Fruit fly (Drosophila melanogaster) whole organism, adult: ENCODE measurements around the gene Eip63F-1.

Source experiments
- CG5204 ChIP-seq: fragments of 200-800 bp; sonication (Bioruptor generic); optimal IDR thresholded peaks from 2 replicates; lab custom pipeline; 2016; ENCODE audit warnings: missing biosample characterization, missing genetic modification characterization
- tj ChIP-seq: fragments of 200-800 bp; sonication (Bioruptor generic); optimal IDR thresholded peaks from 3 replicates; lab custom pipeline; 2017; ENCODE audit warnings: missing biosample characterization, mild to moderate bottlenecking, missing genetic modification characterization, moderate library complexity

DNA sequence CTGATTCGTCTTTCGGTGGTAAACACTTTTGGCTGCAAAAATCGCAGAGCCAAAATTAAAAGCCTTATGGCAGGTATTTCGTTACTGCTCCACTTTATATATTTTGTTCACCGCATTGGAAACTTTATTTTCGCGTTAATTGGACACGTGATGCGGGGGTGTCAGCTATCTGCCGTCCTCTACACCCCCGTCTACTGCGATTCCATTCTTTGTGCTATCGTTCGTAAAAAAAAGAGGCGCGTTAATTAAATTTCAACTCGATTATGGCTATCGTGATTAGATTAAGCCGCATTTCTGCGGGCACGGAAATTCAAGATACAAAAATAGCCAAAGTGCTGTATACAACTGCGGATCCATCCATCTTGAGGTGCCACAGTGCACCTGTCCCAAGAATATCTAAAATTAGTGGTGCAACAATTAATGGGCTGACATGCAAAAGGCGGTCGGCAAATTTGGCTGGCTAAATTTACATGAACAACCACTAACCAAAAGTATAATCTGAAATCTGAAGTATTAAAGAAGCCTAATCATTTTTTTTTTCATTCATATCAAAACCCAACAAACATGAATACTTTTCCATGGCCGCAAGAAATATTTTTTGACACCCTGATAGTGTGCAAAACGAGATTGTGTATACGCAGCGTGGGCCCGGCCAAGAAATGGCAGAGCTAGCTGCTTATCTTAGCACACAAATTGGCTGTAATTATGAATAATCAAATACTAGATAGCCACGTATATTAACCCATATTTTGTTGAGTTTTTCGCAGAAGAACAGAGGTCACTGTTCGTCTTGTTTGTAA is 5.2 kb downstream of the Eip63F-1 start:
- TF ChIP-seq CG5204 (no peak), tj (GFP tag; lab: Kevin White, UChicago) (no peak)
